Fruit fly (Drosophila melanogaster): ENCODE results near the gene mRpS25.

- TF ChIP-seq CG12768 (GFP tag; optimal IDR thresholded peaks at IDR 0.05) (no peak), kay (GFP tag; ENCODE audit: borderline replicate concordance) (no peak), ovo (GFP tag; optimal IDR thresholded peaks at IDR 0.05) (no peak), Crg-1 (GFP tag; optimal IDR thresholded peaks at IDR 0.05) (no peak)
These were observed 20.9 kb upstream of the mRpS25 start for dm6 chrX:14603600-14604182.
